Worm (Caenorhabditis elegans): ENCODE results near the gene F52H2.5.

DNA sequence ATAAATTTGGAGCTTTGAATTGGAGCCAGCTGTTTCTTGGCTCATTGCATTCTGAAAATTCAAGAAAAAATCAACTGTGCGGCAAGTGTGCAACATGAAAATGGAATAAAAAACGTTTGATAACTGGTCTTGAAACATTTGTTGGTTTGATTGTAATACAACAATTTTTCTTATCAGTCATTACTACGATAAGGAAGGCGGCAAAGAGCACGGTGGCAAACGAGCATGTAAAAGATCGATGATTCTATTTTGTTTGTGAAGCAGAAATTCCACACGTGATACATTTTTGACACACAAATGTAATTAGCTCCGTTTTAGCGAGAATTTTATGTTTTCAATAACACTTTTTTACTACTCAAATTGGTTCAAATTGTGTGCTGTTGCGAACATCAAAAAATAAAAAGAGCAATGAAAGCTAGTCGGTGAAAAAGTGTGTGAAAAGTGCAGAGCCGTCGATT lies 20.7 kb upstream of the F52H2.5 start, which contains the start of gene H01M10.1:
- TF ChIP-seq nhr-12 (tag; optimal IDR thresholded peaks at IDR 0.05) (no peak), pha-4 (tag; optimal IDR thresholded peaks at IDR 0.05) (no peak), hlh-1 (tag; optimal IDR thresholded peaks at IDR 0.05) (no peak), snpc-4 (tag; optimal IDR thresholded peaks at IDR 0.05) (no peak), ces-1 (GFP tag; optimal IDR thresholded peaks at IDR 0.05) (no peak), nhr-237 (tag; optimal IDR thresholded peaks at IDR 0.05) (no peak), lsy-2 (tag; optimal IDR thresholded peaks at IDR 0.05) (no peak), unc-39 (tag; optimal IDR thresholded peaks at IDR 0.05) (no peak), unc-62 (GFP tag; optimal IDR thresholded peaks at IDR 0.05) (no peak), ztf-11 (tag; optimal IDR thresholded peaks at IDR 0.05) (no peak)
